Fruit fly (Drosophila melanogaster) whole organism, embryonic: ENCODE measurements around the gene CG42828.

Experiments
- CG1024 ChIP-seq: fragments of 200-800 bp; sonication (Bioruptor generic); IDR thresholded peaks from 2 replicates; pipeline ENCODE4 v1.3.6; 2022; ENCODE audit warnings: missing biosample characterization, missing genetic modification characterization
- CG10565 ChIP-seq: fragments of 200-800 bp; sonication (Bioruptor generic); optimal IDR thresholded peaks from 3 replicates; lab custom pipeline; 2016; ENCODE audit warnings: missing biosample characterization, mild to moderate bottlenecking, missing genetic modification characterization
- CG11560 ChIP-seq: fragments of 200-800 bp; sonication (Bioruptor generic); IDR thresholded peaks from 3 replicates; pipeline ENCODE4 v1.3.6; 2022; ENCODE audit warnings: missing biosample characterization, missing genetic modification characterization
- CG11723 ChIP-seq: fragments of 200-800 bp; sonication (Bioruptor generic); optimal IDR thresholded peaks from 2 replicates; lab custom pipeline; 2017; ENCODE audit warnings: missing biosample characterization, mild to moderate bottlenecking, missing genetic modification characterization
- CG12299 ChIP-seq: fragments of 200-800 bp; sonication (Bioruptor generic); optimal IDR thresholded peaks from 2 replicates; lab custom pipeline; 2018; ENCODE audit warnings: missing biosample characterization, mild to moderate bottlenecking, missing genetic modification characterization
- CG13123 ChIP-seq: fragments of 200-800 bp; sonication (Bioruptor generic); optimal IDR thresholded peaks from 2 replicates; lab custom pipeline; 2016; ENCODE audit warnings: missing biosample characterization, missing genetic modification characterization
- CG15514 ChIP-seq: fragments of 200-800 bp; sonication (Bioruptor generic); optimal IDR thresholded peaks from 3 replicates; lab custom pipeline; 2017; ENCODE audit warnings: missing biosample characterization, missing genetic modification characterization, mild to moderate bottlenecking, moderate library complexity, missing genetic modification reagents
- CG1647 ChIP-seq: fragments of 200-800 bp; sonication (Bioruptor generic); optimal IDR thresholded peaks from 3 replicates; lab custom pipeline; 2016; ENCODE audit warnings: missing biosample characterization, missing genetic modification characterization
- CG16779 ChIP-seq: fragments of 200-800 bp; sonication (Bioruptor generic); IDR thresholded peaks from 2 replicates; pipeline ENCODE4 v1.3.6; 2022; ENCODE audit warnings: missing biosample characterization, missing genetic modification characterization
- CG18476 ChIP-seq: fragments of 200-800 bp; sonication (Bioruptor generic); optimal IDR thresholded peaks from 2 replicates; lab custom pipeline; 2016; ENCODE audit warnings: missing biosample characterization, mild to moderate bottlenecking, missing genetic modification characterization
- CG2129 ChIP-seq: fragments of 200-800 bp; sonication (Bioruptor generic); IDR thresholded peaks from 2 replicates; pipeline ENCODE4 v1.3.6; 2022; ENCODE audit warnings: missing biosample characterization, missing genetic modification characterization; ENCODE audit not compliant: partially characterized antibody
- CG31365 ChIP-seq: fragments of 200-800 bp; sonication (Bioruptor generic); optimal IDR thresholded peaks from 2 replicates; lab custom pipeline; 2018; ENCODE audit warnings: missing biosample characterization, mild to moderate bottlenecking, missing genetic modification characterization
- CG32767 ChIP-seq: fragments of 200-800 bp; sonication (Bioruptor generic); IDR thresholded peaks from 2 replicates; pipeline ENCODE4 v1.3.6; 2022; ENCODE audit warnings: missing biosample characterization, missing genetic modification characterization
- CG34422 ChIP-seq: fragments of 200-800 bp; sonication (Bioruptor generic); IDR thresholded peaks from 3 replicates; pipeline ENCODE4 v1.3.6; 2022; ENCODE audit warnings: missing biosample characterization, missing genetic modification characterization
- CG3726 ChIP-seq: fragments of 200-800 bp; sonication (Bioruptor generic); IDR thresholded peaks from 3 replicates; pipeline ENCODE4, ENCODE4 v1.3.6; 2022; ENCODE audit warnings: missing biosample characterization, missing genetic modification characterization
- CG3838 ChIP-seq: fragments of 200-800 bp; sonication (Bioruptor generic); optimal IDR thresholded peaks from 3 replicates; lab custom pipeline; 2016; ENCODE audit warnings: missing biosample characterization, missing genetic modification characterization
- CG4404 ChIP-seq: fragments of 200-800 bp; sonication (Bioruptor generic); IDR thresholded peaks from 2 replicates; pipeline ENCODE4 v1.3.6; 2022; ENCODE audit warnings: missing biosample characterization, missing genetic modification characterization
- CG6175 ChIP-seq: fragments of 200-800 bp; sonication (Bioruptor generic); IDR thresholded peaks from 3 replicates; pipeline ENCODE4 v1.3.6; 2022; ENCODE audit warnings: missing biosample characterization, missing genetic modification characterization
- CG6765 ChIP-seq: fragments of 200-800 bp; sonication (Bioruptor generic); optimal IDR thresholded peaks from 3 replicates; lab custom pipeline; 2017; ENCODE audit warnings: missing biosample characterization, mild to moderate bottlenecking, missing genetic modification characterization
- CG8765 ChIP-seq: fragments of 200-800 bp; sonication (Bioruptor generic); IDR thresholded peaks from 2 replicates; pipeline ENCODE4 v1.3.6; 2022; ENCODE audit warnings: missing biosample characterization, missing genetic modification characterization
- CG8924 ChIP-seq: fragments of 200-800 bp; optimal IDR thresholded peaks from 3 replicates; lab custom pipeline; 2019; ENCODE audit warnings: missing biosample characterization, mild to moderate bottlenecking, missing genetic modification characterization, moderate library complexity
- Camta ChIP-seq: fragments of 200-800 bp; sonication (Bioruptor generic); optimal IDR thresholded peaks from 2 replicates; lab custom pipeline; 2016; ENCODE audit warnings: missing biosample characterization, missing genetic modification characterization
- Eip74EF ChIP-seq, 2 experiments: fragments of 200-800 bp in 1 of 2; fragments of >200 bp in 1 of 2; sonication (Bioruptor generic) in 1 of 2; optimal IDR thresholded peaks; 2 replicates each; lab custom pipeline; 2017 to 2019; ENCODE audit warnings: missing biosample characterization in 2 of 2, missing genetic modification characterization in 2 of 2, mild to moderate bottlenecking in 1 of 2, moderate library complexity in 1 of 2
- Gsc ChIP-seq: fragments of 200-800 bp; sonication (Bioruptor generic); IDR thresholded peaks from 2 replicates; pipeline ENCODE4 v1.3.6; 2022; ENCODE audit warnings: missing biosample characterization, missing genetic modification characterization
- HLH4C ChIP-seq: fragments of 200-800 bp; sonication (Bioruptor generic); IDR thresholded peaks from 3 replicates; pipeline ENCODE4 v1.3.6; 2022; ENCODE audit warnings: missing biosample characterization, missing genetic modification characterization; ENCODE audit not compliant: partially characterized antibody
- Hey ChIP-seq: fragments of 200-800 bp; sonication (Bioruptor generic); optimal IDR thresholded peaks from 3 replicates; lab custom pipeline; 2018; ENCODE audit warnings: missing biosample characterization, mild to moderate bottlenecking, missing genetic modification characterization
- Hr51 ChIP-seq, 2 experiments: fragments of 200-800 bp; sonication (Bioruptor generic); optimal IDR thresholded peaks; 2 replicates in 1 of 2; 3 replicates in 1 of 2; lab custom pipeline; 2016 to 2018; ENCODE audit warnings: missing biosample characterization in 2 of 2, missing genetic modification characterization in 2 of 2, mild to moderate bottlenecking in 1 of 2, moderate library complexity in 1 of 2
- Neu2 ChIP-seq: fragments of 200-800 bp; sonication (Bioruptor generic); optimal IDR thresholded peaks from 3 replicates; lab custom pipeline; 2016; ENCODE audit warnings: missing biosample characterization, missing genetic modification characterization, borderline replicate concordance
- Sox102F ChIP-seq: fragments of 200-800 bp; sonication (Bioruptor generic); optimal IDR thresholded peaks from 2 replicates; lab custom pipeline; 2018; ENCODE audit warnings: missing biosample characterization, mild to moderate bottlenecking, missing genetic modification characterization, moderate library complexity
- Tbp ChIP-seq: fragments of >200 bp; optimal IDR thresholded peaks from 2 replicates; lab custom pipeline; 2018; ENCODE audit warnings: missing biosample characterization, missing genetic modification characterization
- Xbp1 ChIP-seq: fragments of 200-800 bp; sonication (Bioruptor generic); optimal IDR thresholded peaks from 3 replicates; lab custom pipeline; 2016; ENCODE audit warnings: missing biosample characterization, mild to moderate bottlenecking, missing genetic modification characterization
- chif ChIP-seq, 2 experiments: fragments of 200-800 bp; sonication (Bioruptor generic); optimal IDR thresholded peaks; 3 replicates each; lab custom pipeline; 2016; ENCODE audit warnings: missing biosample characterization in 2 of 2, missing genetic modification characterization in 2 of 2
- chm ChIP-seq: fragments of 200-800 bp; sonication (Bioruptor generic); IDR thresholded peaks from 2 replicates; pipeline ENCODE4 v1.3.6; 2022; ENCODE audit warnings: missing biosample characterization, missing genetic modification characterization
- fd64A ChIP-seq: fragments of 200-800 bp; sonication (Bioruptor generic); optimal IDR thresholded peaks from 3 replicates; lab custom pipeline; 2018; ENCODE audit warnings: missing biosample characterization, mild to moderate bottlenecking, missing genetic modification characterization
- fd96Cb ChIP-seq: fragments of 200-800 bp; sonication (Bioruptor generic); optimal IDR thresholded peaks from 2 replicates; lab custom pipeline; 2018; ENCODE audit warnings: missing biosample characterization, mild to moderate bottlenecking, missing genetic modification characterization, moderate library complexity
- fru ChIP-seq: fragments of >200 bp; optimal IDR thresholded peaks from 2 replicates; lab custom pipeline; 2017
- hbn ChIP-seq: fragments of 200-800 bp; sonication (Bioruptor generic); IDR thresholded peaks from 2 replicates; pipeline ENCODE4 v1.3.6; 2022; ENCODE audit warnings: missing biosample characterization, missing genetic modification characterization; ENCODE audit not compliant: partially characterized antibody
- her ChIP-seq: fragments of 200-800 bp; sonication (Bioruptor generic); optimal IDR thresholded peaks from 2 replicates; lab custom pipeline; 2016; ENCODE audit warnings: missing biosample characterization, missing genetic modification characterization
- jigr1 ChIP-seq: fragments of 200-800 bp; sonication (Bioruptor generic); IDR thresholded peaks from 3 replicates; pipeline ENCODE4 v1.3.6; 2022; ENCODE audit warnings: missing biosample characterization, missing genetic modification characterization
- klu ChIP-seq: fragments of 200-800 bp; sonication (Bioruptor generic); IDR thresholded peaks from 2 replicates; pipeline ENCODE4 v1.3.6; 2022; ENCODE audit warnings: missing biosample characterization, missing genetic modification characterization
- nmo ChIP-seq: fragments of 200-800 bp; sonication (Bioruptor generic); optimal IDR thresholded peaks from 2 replicates; lab custom pipeline; 2018; ENCODE audit warnings: missing biosample characterization, mild to moderate bottlenecking, missing genetic modification characterization, moderate library complexity
- onecut ChIP-seq: fragments of 200-800 bp; sonication (Bioruptor generic); IDR thresholded peaks from 2 replicates; pipeline ENCODE4 v1.3.6; 2022; ENCODE audit warnings: missing biosample characterization, missing genetic modification characterization
- otp ChIP-seq: fragments of 200-800 bp; sonication (Bioruptor generic); IDR thresholded peaks from 3 replicates; pipeline ENCODE4, ENCODE4 v1.3.6; 2022; ENCODE audit warnings: missing biosample characterization, missing genetic modification characterization
- prd ChIP-seq, 3 experiments: fragments of >200 bp in 2 of 3; fragments of 200-800 bp in 1 of 3; sonication (Bioruptor generic) in 1 of 3; optimal IDR thresholded peaks in 2 of 3; IDR thresholded peaks in 1 of 3; 2 replicates in 2 of 3; 3 replicates in 1 of 3; pipeline versions ENCODE4 v1.3.6 to Lab custom; 2017 to 2022; ENCODE audit warnings: missing biosample characterization in 1 of 3, missing genetic modification characterization in 1 of 3
- repo ChIP-seq: fragments of 200-800 bp; sonication (Bioruptor generic); optimal IDR thresholded peaks from 2 replicates; lab custom pipeline; 2016; ENCODE audit warnings: missing biosample characterization, missing genetic modification characterization
- unpg ChIP-seq: fragments of 200-800 bp; sonication (Bioruptor generic); optimal IDR thresholded peaks from 3 replicates; lab custom pipeline; 2018; ENCODE audit warnings: missing biosample characterization, mild to moderate bottlenecking, missing genetic modification characterization, moderate library complexity
- vvl ChIP-seq: fragments of 200-800 bp; sonication (Bioruptor generic); IDR thresholded peaks from 2 replicates; pipeline ENCODE4 v1.3.6; 2022; ENCODE audit warnings: missing biosample characterization, missing genetic modification characterization
- zen ChIP-seq: fragments of 200-800 bp; sonication (Bioruptor generic); optimal IDR thresholded peaks from 3 replicates; lab custom pipeline; 2018; ENCODE audit warnings: missing biosample characterization, mild to moderate bottlenecking, missing genetic modification characterization, moderate library complexity

CG42828 gene

dm6 chr3R:23355829-23356738 lies 17.4 kb upstream of the CG42828 start, which contains the start of the genes ATPsynCF6 and Sec13 (continued):
- TF ChIP-seq CG8924 (tag; lab: Kevin White, UChicago): peak; percentile 42
- peak; percentile 71 for TF ChIP-seq vvl (GFP tag; lab: Robert Waterston, UW)
- peak; percentile 51; the same call in 1 of the 3 replicates for TF ChIP-seq CG3726 (GFP tag; lab: Robert Waterston, UW)
- TF ChIP-seq onecut (GFP tag; lab: Robert Waterston, UW): no peak
- no peak for TF ChIP-seq CG11560
- no peak for TF ChIP-seq repo
- no peak for TF ChIP-seq CG1024
- TF ChIP-seq CG6175 (GFP tag; lab: Robert Waterston, UW): no peak
- peak; percentile 10 for TF ChIP-seq her (GFP tag; lab: Kevin White, UChicago)
- peak; percentile 29 for TF ChIP-seq Sox102F
- TF ChIP-seq unpg (GFP tag; lab: Kevin White, UChicago): peak; percentile 46
- no peak for TF ChIP-seq CG6765 (GFP tag; lab: Kevin White, UChicago)
- TF ChIP-seq CG13123 (GFP tag; lab: Kevin White, UChicago): no peak
- TF ChIP-seq zen: peak; percentile 54
- TF ChIP-seq CG1647 (GFP tag; lab: Kevin White, UChicago): no peak
- TF ChIP-seq CG2129 (GFP tag; lab: Robert Waterston, UW): peak; percentile 87
- TF ChIP-seq CG12299 (tag; lab: Kevin White, UChicago): no peak
- TF ChIP-seq fd64A: no peak
- no peak for TF ChIP-seq Tbp (GFP tag; lab: Kevin White, UChicago)
- peak in 1 of 2 experiments; percentile 50 for TF ChIP-seq Hr51 (GFP tag; optimal IDR thresholded peaks at IDR 0.05; lab: Kevin White, UChicago)
- no peak for TF ChIP-seq Gsc (GFP tag; lab: Robert Waterston, UW)
- TF ChIP-seq fru (lab: Kevin White, UChicago): no peak
- TF ChIP-seq Hey (tag; lab: Kevin White, UChicago): no peak
- peak; percentile 29 for TF ChIP-seq CG18476 (GFP tag; lab: Kevin White, UChicago)
- no peak for TF ChIP-seq CG3838
- no peak for TF ChIP-seq chif (GFP tag; optimal IDR thresholded peaks at IDR 0.05; lab: Kevin White, UChicago)
- no peak for TF ChIP-seq Camta (GFP tag; lab: Kevin White, UChicago)
- TF ChIP-seq CG32767 (GFP tag; lab: Robert Waterston, UW): no peak
- TF ChIP-seq Eip74EF (GFP tag; optimal IDR thresholded peaks at IDR 0.05; lab: Kevin White, UChicago): no peak
- no peak for TF ChIP-seq CG11723 (GFP tag; lab: Kevin White, UChicago)
- peak; percentile 11; the same call in 1 of the 3 replicates for TF ChIP-seq CG34422 (GFP tag; lab: Robert Waterston, UW)
- TF ChIP-seq otp (GFP tag; lab: Robert Waterston, UW): no peak
- TF ChIP-seq CG8765 (GFP tag; lab: Robert Waterston, UW): 0 out of 2 replicates have a peak, but pooled peaks have one; percentile 13
- peak; percentile 57 for TF ChIP-seq Xbp1 (GFP tag; lab: Kevin White, UChicago)
- TF ChIP-seq hbn (GFP tag; lab: Robert Waterston, UW): peak; percentile 85
- TF ChIP-seq klu: peak; percentile 46; the same call in 1 of the 2 replicates
- peak; percentile 47; the same call in 1 of the 2 replicates for TF ChIP-seq chm (GFP tag; lab: Robert Waterston, UW)
- peak; percentile 46 for TF ChIP-seq fd96Cb (tag; lab: Kevin White, UChicago)
- TF ChIP-seq HLH4C (GFP tag; lab: Robert Waterston, UW): peak; percentile 82
- peak; percentile 68 for TF ChIP-seq nmo (GFP tag; lab: Kevin White, UChicago)
- TF ChIP-seq CG31365 (tag; lab: Kevin White, UChicago): no peak
- peak; percentile 53 for TF ChIP-seq CG15514 (GFP tag; lab: Kevin White, UChicago)
- TF ChIP-seq CG4404 (GFP tag; lab: Robert Waterston, UW): 0 out of 2 replicates have a peak, but pooled peaks have one; percentile 11
- no peak for TF ChIP-seq Neu2 (GFP tag; lab: Kevin White, UChicago)
- no peak for TF ChIP-seq jigr1 (GFP tag; lab: Robert Waterston, UW)
- no peak for TF ChIP-seq prd (optimal IDR thresholded peaks at IDR 0.05; lab: Kevin White, UChicago)
- peak; percentile 48; the same call in 1 of the 3 replicates for TF ChIP-seq prd (GFP tag; IDR thresholded peaks at IDR 0.05; lab: Robert Waterston, UW)
- TF ChIP-seq CG16779 (GFP tag; lab: Robert Waterston, UW): 0 out of 2 replicates have a peak, but pooled peaks have one; percentile 10
- TF ChIP-seq CG10565 (GFP tag; lab: Kevin White, UChicago): no peak
